Fruit fly (Drosophila melanogaster) whole organism, adult: ENCODE data around the gene Prim1.

Experiments
- CG11617 ChIP-seq: fragments of 200-800 bp; sonication (Bioruptor generic); optimal IDR thresholded peaks from 2 replicates; lab custom pipeline; 2017; ENCODE audit warnings: mild to moderate bottlenecking, missing biosample characterization, missing genetic modification reagents, missing genetic modification characterization
- CG7101 ChIP-seq: fragments of 200-800 bp; sonication (Bioruptor generic); optimal IDR thresholded peaks from 2 replicates; lab custom pipeline; 2018; ENCODE audit warnings: missing biosample characterization, mild to moderate bottlenecking, missing genetic modification characterization, moderate library complexity
- Mnt ChIP-seq: fragments of 200-800 bp; sonication (Bioruptor generic); optimal IDR thresholded peaks from 2 replicates; lab custom pipeline; 2016; ENCODE audit warnings: missing biosample characterization, mild to moderate bottlenecking, missing genetic modification characterization
- cic ChIP-seq: fragments of 200-800 bp; sonication (Bioruptor generic); optimal IDR thresholded peaks from 2 replicates; lab custom pipeline; 2017; ENCODE audit warnings: missing biosample characterization, mild to moderate bottlenecking, missing genetic modification characterization, moderate library complexity
- kay ChIP-seq: fragments of 200-800 bp; sonication (Bioruptor generic); peaks from one replicate; lab custom pipeline; 2016; ENCODE audit warnings: missing biosample characterization, missing genetic modification characterization, borderline replicate concordance
- toe ChIP-seq: fragments of 200-800 bp; sonication (Bioruptor generic); optimal IDR thresholded peaks from 2 replicates; lab custom pipeline; 2016; ENCODE audit warnings: missing biosample characterization, missing genetic modification characterization

- TF ChIP-seq kay (GFP tag; lab: Kevin White, UChicago) (no peak), Mnt (GFP tag; lab: Kevin White, UChicago) (no peak), toe (GFP tag; lab: Kevin White, UChicago) (no peak), CG11617 (no peak), cic (GFP tag; lab: Kevin White, UChicago) (no peak), CG7101 (tag; lab: Kevin White, UChicago) (no peak)
Measured at dm6 chr3L:8312290-8312689, 27.8 kb upstream of the Prim1 start.
